Fruit fly (Drosophila melanogaster) whole organism, embryonic: ENCODE measurements around the gene CG10222.

Experiments
- C15 ChIP-seq: fragments of 200-800 bp; sonication (Bioruptor generic); IDR thresholded peaks from 3 replicates; pipeline ENCODE4 v1.3.6; 2022; ENCODE audit warnings: missing biosample characterization, missing genetic modification characterization
- CG1024 ChIP-seq: fragments of 200-800 bp; sonication (Bioruptor generic); IDR thresholded peaks from 2 replicates; pipeline ENCODE4 v1.3.6; 2022; ENCODE audit warnings: missing biosample characterization, missing genetic modification characterization
- CG11696 ChIP-seq: fragments of 200-800 bp; sonication (Bioruptor generic); IDR thresholded peaks from 2 replicates; pipeline ENCODE4 v1.3.6; 2022; ENCODE audit warnings: missing biosample characterization, missing genetic modification characterization
- CG14965 ChIP-seq: fragments of 200-800 bp; sonication (Bioruptor generic); optimal IDR thresholded peaks from 2 replicates; lab custom pipeline; 2016; ENCODE audit warnings: missing biosample characterization, missing genetic modification characterization, borderline replicate concordance
- CG17802 ChIP-seq: fragments of 200-800 bp; sonication (Bioruptor generic); optimal IDR thresholded peaks from 2 replicates; lab custom pipeline; 2018; ENCODE audit warnings: missing biosample characterization, mild to moderate bottlenecking, missing genetic modification characterization, moderate library complexity
- CG32772 ChIP-seq: fragments of 200-800 bp; sonication (Bioruptor generic); IDR thresholded peaks from 2 replicates; pipeline ENCODE4 v1.3.6; 2022; ENCODE audit warnings: missing biosample characterization, missing genetic modification characterization
- CG6791 ChIP-seq: fragments of 200-800 bp; sonication (Bioruptor generic); IDR thresholded peaks from 3 replicates; pipeline ENCODE4 v1.3.6; 2022; ENCODE audit warnings: missing biosample characterization, missing genetic modification characterization; ENCODE audit not compliant: partially characterized antibody
- ERR ChIP-seq: fragments of 200-800 bp; sonication (Bioruptor generic); optimal IDR thresholded peaks from 2 replicates; lab custom pipeline; 2016; ENCODE audit warnings: missing biosample characterization, missing genetic modification characterization
- dimm ChIP-seq: fragments of 200-800 bp; sonication (Bioruptor generic); IDR thresholded peaks from 2 replicates; pipeline ENCODE4 v1.3.6; 2022; ENCODE audit warnings: missing biosample characterization, missing genetic modification characterization
- dpn ChIP-seq, 2 experiments: fragments of 200-800 bp; sonication (Bioruptor generic); optimal IDR thresholded peaks; 3 replicates each; lab custom pipeline; 2016; ENCODE audit warnings: missing biosample characterization in 2 of 2, missing genetic modification characterization in 2 of 2
- sima ChIP-seq: fragments of 200-800 bp; sonication (Bioruptor generic); optimal IDR thresholded peaks from 2 replicates; lab custom pipeline; 2016; ENCODE audit warnings: missing biosample characterization, missing genetic modification characterization
- ttk ChIP-seq: fragments of 200-800 bp; sonication (Bioruptor generic); IDR thresholded peaks from 2 replicates; pipeline ENCODE4 v2.1.2; 2022; ENCODE audit warnings: missing biosample characterization, missing genetic modification characterization

dm6 chr3L:13410999-13411398 is 1.3 kb downstream of the CG10222 start:
- peak; percentile 22; the same call in 1 of the 2 replicates for TF ChIP-seq CG32772 (GFP tag; lab: Robert Waterston, UW)
- TF ChIP-seq dpn (GFP tag; optimal IDR thresholded peaks at IDR 0.05; lab: Kevin White, UChicago) = peak; percentile 24 to 63
- TF ChIP-seq dimm = no peak
- no peak for TF ChIP-seq ttk (GFP tag; lab: Robert Waterston, UW)
- no peak for TF ChIP-seq CG1024 (GFP tag; lab: Robert Waterston, UW)
- TF ChIP-seq CG6791 = no peak
- no peak for TF ChIP-seq C15 (GFP tag; lab: Robert Waterston, UW)
- no peak for TF ChIP-seq CG11696 (GFP tag; lab: Robert Waterston, UW)
- no peak for TF ChIP-seq CG14965 (GFP tag; lab: Kevin White, UChicago)
- no peak for TF ChIP-seq ERR (GFP tag; lab: Kevin White, UChicago)
- no peak for TF ChIP-seq sima (GFP tag; lab: Kevin White, UChicago)
- no peak for TF ChIP-seq CG17802 (tag; lab: Kevin White, UChicago)
